Worm (Caenorhabditis elegans): ENCODE results near the gene C01B10.6.

The C01B10.6 gene

DNA sequence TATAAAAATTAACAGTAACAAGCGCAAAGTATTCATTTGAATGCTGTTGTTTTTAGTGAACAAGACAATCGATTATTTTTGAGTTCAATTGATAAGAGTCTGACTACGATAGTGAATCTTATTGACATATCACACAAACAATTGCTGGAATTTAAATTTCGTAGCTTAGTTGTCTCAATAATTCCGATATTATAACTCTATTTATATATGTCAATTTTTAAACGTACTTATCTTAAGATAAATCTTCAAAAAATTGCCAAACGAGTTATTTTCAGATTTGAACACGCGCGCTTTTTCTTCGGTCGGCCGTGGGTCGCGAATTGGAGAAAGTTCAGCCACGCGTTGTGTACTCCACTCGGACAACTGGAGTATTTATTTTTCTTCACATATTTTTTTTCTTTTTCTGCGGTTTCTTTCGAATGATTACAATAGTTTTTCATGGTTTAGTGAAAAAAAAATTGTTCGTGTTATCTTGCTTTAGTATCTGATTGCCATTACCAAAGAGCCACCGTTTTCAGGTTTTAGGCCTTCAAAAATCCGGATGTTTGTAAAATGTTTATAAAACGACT, 8.2 kb upstream of the C01B10.6 start, which contains the start of the genes cest-5.1 and C01B10.9 (continued):
- TF ChIP-seq nhr-28 (tag; optimal IDR thresholded peaks at IDR 0.05) = peak; percentile 31
- no peak for TF ChIP-seq nhr-42 (GFP tag; IDR thresholded peaks at IDR 0.05)
- TF ChIP-seq nhr-102 (tag; optimal IDR thresholded peaks at IDR 0.05) = peak; percentile 33

DNA sequence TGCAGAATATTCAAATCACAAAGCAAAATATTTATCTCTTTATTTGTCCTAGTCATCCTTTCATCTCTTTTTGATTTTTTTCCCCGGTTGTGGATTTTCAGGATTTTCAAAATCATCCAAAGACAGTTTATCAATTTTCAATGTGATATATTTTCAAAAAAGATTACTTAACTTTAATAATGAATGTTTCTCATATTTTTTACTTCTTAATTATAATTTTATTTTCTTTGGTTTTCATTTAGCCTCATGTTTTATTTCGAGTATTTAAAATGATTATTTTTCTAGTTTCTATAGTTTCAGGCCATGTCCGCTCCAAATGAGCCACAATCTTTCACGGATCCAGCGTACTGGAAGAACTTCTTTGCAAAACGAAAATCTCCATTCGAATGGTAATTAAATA, 5.2 kb upstream of the C01B10.6 start, which contains the start of gene metl-13:
TSS of gene metl-13 (plus strand) at position 301 of the 400 bp plus-strand sequence.
- TF ChIP-seq nhr-102 (tag; optimal IDR thresholded peaks at IDR 0.05) = no peak
- no peak for TF ChIP-seq daf-12 (tag; optimal IDR thresholded peaks at IDR 0.05)
- TF ChIP-seq lin-38 (GFP tag; IDR thresholded peaks at IDR 0.05) = 0 out of 2 replicates have a peak, but pooled peaks have one; percentile 24

DNA sequence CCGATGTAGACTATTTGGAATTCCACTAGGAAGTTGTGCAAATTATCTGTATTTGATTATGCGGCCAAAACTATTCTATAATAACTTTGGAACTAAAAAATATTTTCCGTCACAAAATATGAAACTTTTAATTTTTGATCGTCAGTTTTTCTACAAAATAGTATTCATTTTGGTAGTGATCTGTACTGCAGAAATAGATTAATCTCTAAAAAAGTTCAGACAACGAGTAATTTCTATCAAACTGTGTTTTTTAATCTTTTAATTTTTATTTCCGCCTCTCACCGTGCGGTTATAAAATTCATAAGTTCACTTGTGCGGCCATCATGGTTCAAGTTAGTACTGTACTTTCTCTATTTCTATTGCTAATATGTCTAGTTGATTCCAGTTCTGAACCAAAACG, 1.7 kb upstream of the C01B10.6 start, which contains the start of gene C01B10.7:
TSS of gene C01B10.7 (plus strand) at position 301 of the 400 bp plus-strand sequence.
- TF ChIP-seq T20F7.1 (GFP tag; optimal IDR thresholded peaks at IDR 0.05) (no peak), nhr-111 (GFP tag; optimal IDR thresholded peaks at IDR 0.05) (no peak), ceh-20 (GFP tag; IDR thresholded peaks at IDR 0.05) (no peak), F26F4.8 (GFP tag; conservative IDR thresholded peaks at IDR 0.05) (no peak), zip-11 (GFP tag; IDR thresholded peaks at IDR 0.05) (no peak), arid-1 (GFP tag; conservative IDR thresholded peaks at IDR 0.05) (no peak), dve-1 (tag; optimal IDR thresholded peaks at IDR 0.05; ENCODE audit: insufficient read depth) (no peak), egl-43 (GFP tag; IDR thresholded peaks at IDR 0.05) (no peak), madf-5 (GFP tag; IDR thresholded peaks at IDR 0.05) (no peak), daf-16 (GFP tag; optimal IDR thresholded peaks at IDR 0.05) (no peak), daf-16 (tag; optimal IDR thresholded peaks at IDR 0.05) (no peak), ceh-32 (tag; optimal IDR thresholded peaks at IDR 0.05; ENCODE audit: poor library complexity) (no peak), madf-9 (GFP tag; conservative IDR thresholded peaks at IDR 0.05) (no peak), ces-1 (GFP tag; optimal IDR thresholded peaks at IDR 0.05) (no peak), snpc-4 (tag; optimal IDR thresholded peaks at IDR 0.05) (no peak), daf-8 (GFP tag; IDR thresholded peaks at IDR 0.05) (no peak), Y105C5A.15 (GFP tag; IDR thresholded peaks at IDR 0.05) (no peak), nhr-237 (tag; optimal IDR thresholded peaks at IDR 0.05) (no peak), tag-97 (GFP tag; IDR thresholded peaks at IDR 0.05) (no peak), hlh-30 (tag; optimal IDR thresholded peaks at IDR 0.05; ENCODE audit: insufficient read depth) (no peak)

DNA sequence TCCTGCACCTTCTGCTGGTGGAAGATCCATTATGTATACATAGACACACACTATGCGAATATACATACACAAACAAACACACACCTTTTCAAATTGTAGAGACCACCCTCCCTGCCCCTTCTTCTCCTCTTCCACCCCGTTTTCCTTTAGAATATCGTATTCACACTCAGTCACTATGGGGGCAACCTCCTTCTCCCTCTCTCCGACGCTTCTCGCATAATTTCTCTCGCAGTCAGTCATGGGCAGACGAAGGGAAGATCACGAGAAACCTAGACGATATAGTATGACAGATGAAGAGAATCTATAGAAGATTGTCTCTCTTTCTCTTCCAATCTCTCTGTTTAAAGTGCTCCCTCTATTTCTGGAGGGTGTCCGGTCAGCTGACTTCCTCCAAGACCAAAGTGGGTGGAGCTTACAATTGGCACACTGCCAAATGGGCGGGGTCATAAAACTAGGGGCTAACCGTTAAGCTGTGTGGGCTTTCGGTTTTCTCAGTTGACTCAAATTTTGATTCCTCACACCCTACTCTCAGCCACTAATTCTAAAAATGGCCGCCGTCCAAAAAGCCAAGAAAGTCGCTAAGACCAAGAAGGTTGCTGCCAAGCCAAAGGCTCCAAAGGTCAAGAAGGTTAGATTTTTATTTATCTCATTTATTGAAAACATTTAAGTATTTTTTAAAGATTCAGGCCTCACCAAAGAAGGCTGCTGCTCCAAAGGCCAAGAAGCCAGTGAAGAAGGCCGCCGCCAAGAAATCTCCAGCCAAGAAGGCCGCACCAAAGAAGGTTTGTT, 6.1 kb downstream of the C01B10.6 start, which contains the start of gene hil-7:
TSS of gene hil-7 (plus strand) at position 446 of the 789 bp plus-strand sequence.
- peak; percentile 81 for TF ChIP-seq hlh-30 (tag; optimal IDR thresholded peaks at IDR 0.05; ENCODE audit: insufficient read depth)
- TF ChIP-seq nhr-42 (GFP tag; IDR thresholded peaks at IDR 0.05) = no peak
- peak; percentile 47 for TF ChIP-seq hlh-11 (tag; optimal IDR thresholded peaks at IDR 0.05)
- peak; percentile 3 for TF ChIP-seq nhr-28 (tag; optimal IDR thresholded peaks at IDR 0.05)
- TF ChIP-seq mep-1 (tag; optimal IDR thresholded peaks at IDR 0.05) = peak; percentile 62
- TF ChIP-seq lsy-2 (tag; optimal IDR thresholded peaks at IDR 0.05) = peak in 1 of 2 experiments; percentile 35
- no peak for TF ChIP-seq Y48G9A.11 (GFP tag; IDR thresholded peaks at IDR 0.05)
- peak; percentile 19 for TF ChIP-seq aha-1 (tag)
- peak; percentile 35 for TF ChIP-seq dve-1 (tag; optimal IDR thresholded peaks at IDR 0.05; ENCODE audit: insufficient read depth)
- TF ChIP-seq ctbp-1 (GFP tag; IDR thresholded peaks at IDR 0.05) = no peak
- TF ChIP-seq daf-8 (GFP tag; IDR thresholded peaks at IDR 0.05) = no peak
- no peak for TF ChIP-seq vab-7 (GFP tag; IDR thresholded peaks at IDR 0.05)
- no peak for TF ChIP-seq sdz-12 (GFP tag; optimal IDR thresholded peaks at IDR 0.05)
- no peak for TF ChIP-seq F10B5.3 (tag; optimal IDR thresholded peaks at IDR 0.05)
- TF ChIP-seq arid-1 (GFP tag; conservative IDR thresholded peaks at IDR 0.05) = no peak
- TF ChIP-seq R02D3.7 (tag; optimal IDR thresholded peaks at IDR 0.05) = no peak
- TF ChIP-seq unc-62 (GFP tag; optimal IDR thresholded peaks at IDR 0.05 in 1 of 2) = peak in 1 of 2 experiments; percentile 70
- TF ChIP-seq unc-62 (tag; optimal IDR thresholded peaks at IDR 0.05) = no peak
